Fruit fly (Drosophila melanogaster) whole organism, embryonic: Measurements from ENCODE around the gene Tim17a2.

Source experiments
- Antp ChIP-seq: fragments of 200-800 bp; sonication (Bioruptor generic); optimal IDR thresholded peaks from 3 replicates; lab custom pipeline; 2016; ENCODE audit warnings: missing biosample characterization, missing genetic modification characterization
- Awh ChIP-seq: fragments of 200-800 bp; sonication (Bioruptor generic); IDR thresholded peaks from 2 replicates; pipeline ENCODE4, ENCODE4 v1.3.6; 2022; ENCODE audit warnings: missing biosample characterization, missing genetic modification characterization
- CG1024 ChIP-seq: fragments of 200-800 bp; sonication (Bioruptor generic); IDR thresholded peaks from 2 replicates; pipeline ENCODE4 v1.3.6; 2022; ENCODE audit warnings: missing biosample characterization, missing genetic modification characterization
- CG10267 ChIP-seq: fragments of 200-800 bp; sonication (Bioruptor generic); optimal IDR thresholded peaks from 2 replicates; lab custom pipeline; 2018; ENCODE audit warnings: missing biosample characterization, mild to moderate bottlenecking, missing genetic modification characterization, moderate library complexity
- CG10431 ChIP-seq: fragments of 200-800 bp; sonication (Bioruptor generic); optimal IDR thresholded peaks from 3 replicates; lab custom pipeline; 2018; ENCODE audit warnings: missing biosample characterization, mild to moderate bottlenecking, missing genetic modification characterization
- CG10565 ChIP-seq: fragments of 200-800 bp; sonication (Bioruptor generic); optimal IDR thresholded peaks from 3 replicates; lab custom pipeline; 2016; ENCODE audit warnings: missing biosample characterization, mild to moderate bottlenecking, missing genetic modification characterization
- CG11247 ChIP-seq: fragments of 200-800 bp; sonication (Bioruptor generic); IDR thresholded peaks from 2 replicates; pipeline ENCODE4 v1.3.6; 2022; ENCODE audit warnings: missing biosample characterization, missing genetic modification characterization
- CG11398 ChIP-seq: fragments of 200-800 bp; sonication (Bioruptor generic); optimal IDR thresholded peaks from 2 replicates; lab custom pipeline; 2016; ENCODE audit warnings: missing biosample characterization, missing genetic modification characterization
- CG11723 ChIP-seq: fragments of 200-800 bp; sonication (Bioruptor generic); optimal IDR thresholded peaks from 2 replicates; lab custom pipeline; 2017; ENCODE audit warnings: missing biosample characterization, mild to moderate bottlenecking, missing genetic modification characterization
- CG13296 ChIP-seq: fragments of 200-800 bp; sonication (Bioruptor generic); optimal IDR thresholded peaks from 3 replicates; lab custom pipeline; 2018; ENCODE audit warnings: missing biosample characterization, mild to moderate bottlenecking, missing genetic modification characterization
- CG14014 ChIP-seq: fragments of 200-800 bp; sonication (Bioruptor generic); IDR thresholded peaks from 2 replicates; pipeline ENCODE4 v1.3.6; 2022; ENCODE audit warnings: missing biosample characterization, missing genetic modification characterization
- CG15479 ChIP-seq: fragments of 200-800 bp; sonication (Bioruptor generic); optimal IDR thresholded peaks from 3 replicates; lab custom pipeline; 2019; ENCODE audit warnings: missing biosample characterization, mild to moderate bottlenecking, missing genetic modification characterization, moderate library complexity
- CG17186 ChIP-seq: fragments of 200-800 bp; sonication (Bioruptor generic); optimal IDR thresholded peaks from 3 replicates; lab custom pipeline; 2017; ENCODE audit warnings: missing biosample characterization, missing genetic modification reagents, missing genetic modification characterization
- CG17328 ChIP-seq: fragments of 200-800 bp; sonication (Bioruptor generic); IDR thresholded peaks from 2 replicates; pipeline ENCODE4 v1.3.6; 2022; ENCODE audit warnings: missing biosample characterization, missing genetic modification characterization
- CG17359 ChIP-seq: fragments of 200-800 bp; sonication (Bioruptor generic); optimal IDR thresholded peaks from 3 replicates; lab custom pipeline; 2018; ENCODE audit warnings: missing biosample characterization, mild to moderate bottlenecking, missing genetic modification characterization, moderate library complexity
- CG17829 ChIP-seq: fragments of 200-800 bp; optimal IDR thresholded peaks from 2 replicates; lab custom pipeline; 2019; ENCODE audit warnings: missing biosample characterization, mild to moderate bottlenecking, missing genetic modification characterization, moderate library complexity
- CG1832 ChIP-seq: fragments of 200-800 bp; sonication (Bioruptor generic); optimal IDR thresholded peaks from 2 replicates; lab custom pipeline; 2017; ENCODE audit warnings: missing biosample characterization, mild to moderate bottlenecking, missing genetic modification characterization, inconsistent platforms
- CG31365 ChIP-seq: fragments of 200-800 bp; sonication (Bioruptor generic); optimal IDR thresholded peaks from 2 replicates; lab custom pipeline; 2018; ENCODE audit warnings: missing biosample characterization, mild to moderate bottlenecking, missing genetic modification characterization
- CG3995 ChIP-seq: fragments of 200-800 bp; sonication (Bioruptor generic); optimal IDR thresholded peaks from 3 replicates; lab custom pipeline; 2016; ENCODE audit warnings: missing biosample characterization, missing genetic modification characterization
- CG6175 ChIP-seq: fragments of 200-800 bp; sonication (Bioruptor generic); IDR thresholded peaks from 3 replicates; pipeline ENCODE4 v1.3.6; 2022; ENCODE audit warnings: missing biosample characterization, missing genetic modification characterization
- CG6765 ChIP-seq: fragments of 200-800 bp; sonication (Bioruptor generic); optimal IDR thresholded peaks from 3 replicates; lab custom pipeline; 2017; ENCODE audit warnings: missing biosample characterization, mild to moderate bottlenecking, missing genetic modification characterization
- CG7372 ChIP-seq: fragments of 200-800 bp; sonication (Bioruptor generic); IDR thresholded peaks from 2 replicates; pipeline ENCODE4 v1.3.6; 2022; ENCODE audit warnings: missing biosample characterization, missing genetic modification characterization
- CG7745 ChIP-seq: fragments of 200-800 bp; sonication (Bioruptor generic); optimal IDR thresholded peaks from 2 replicates; lab custom pipeline; 2018; ENCODE audit warnings: missing biosample characterization, mild to moderate bottlenecking, missing genetic modification characterization, moderate library complexity
- CG8765 ChIP-seq: fragments of 200-800 bp; sonication (Bioruptor generic); IDR thresholded peaks from 2 replicates; pipeline ENCODE4 v1.3.6; 2022; ENCODE audit warnings: missing biosample characterization, missing genetic modification characterization
- CG9437 ChIP-seq: fragments of 200-800 bp; sonication (Bioruptor generic); optimal IDR thresholded peaks from 2 replicates; lab custom pipeline; 2018; ENCODE audit warnings: missing biosample characterization, mild to moderate bottlenecking, missing genetic modification characterization
- CG9609 ChIP-seq: fragments of 200-800 bp; sonication (Bioruptor generic); optimal IDR thresholded peaks from 3 replicates; lab custom pipeline; 2016; ENCODE audit warnings: missing biosample characterization, missing genetic modification characterization
- Chrac-16 ChIP-seq: fragments of 200-800 bp; sonication (Bioruptor generic); optimal IDR thresholded peaks from 3 replicates; lab custom pipeline; 2016; ENCODE audit warnings: missing biosample characterization, missing genetic modification characterization
- Dbx ChIP-seq: fragments of 200-800 bp; sonication (Bioruptor generic); IDR thresholded peaks from 3 replicates; pipeline ENCODE4 v1.3.6; 2022; ENCODE audit warnings: missing biosample characterization, missing genetic modification characterization
- E2f1 ChIP-seq: fragments of 200-800 bp; sonication (Bioruptor generic); IDR thresholded peaks from 2 replicates; pipeline ENCODE4 v1.3.6; 2022; ENCODE audit warnings: missing biosample characterization, missing genetic modification characterization
- GATAe ChIP-seq: fragments of 200-800 bp; sonication (Bioruptor generic); conservative IDR thresholded peaks from 2 replicates; pipeline ENCODE4 v1.3.6; 2022; ENCODE audit warnings: missing biosample characterization, missing genetic modification characterization
- HmgZ ChIP-seq: fragments of 200-800 bp; sonication (Bioruptor generic); optimal IDR thresholded peaks from 2 replicates; lab custom pipeline; 2018; ENCODE audit warnings: missing biosample characterization, mild to moderate bottlenecking, missing genetic modification characterization
- MBD-R2 ChIP-seq: fragments of 200-800 bp; sonication (Bioruptor generic); IDR thresholded peaks from 2 replicates; pipeline ENCODE4 v1.3.6; 2022; ENCODE audit warnings: missing biosample characterization, missing genetic modification characterization
- Opbp ChIP-seq: fragments of 200-800 bp; sonication (Bioruptor generic); IDR thresholded peaks from 3 replicates; pipeline ENCODE4 v1.3.6; 2022; ENCODE audit warnings: missing biosample characterization, missing genetic modification characterization; ENCODE audit not compliant: partially characterized antibody
- Optix ChIP-seq: fragments of 200-800 bp; sonication (Bioruptor generic); IDR thresholded peaks from 3 replicates; pipeline ENCODE4 v1.3.6; 2022; ENCODE audit warnings: missing biosample characterization, missing genetic modification characterization
- Side ChIP-seq: fragments of 200-800 bp; sonication (Bioruptor generic); optimal IDR thresholded peaks from 2 replicates; lab custom pipeline; 2016; ENCODE audit warnings: missing biosample characterization, missing genetic modification characterization
- Six4 ChIP-seq: fragments of 200-800 bp; sonication (Bioruptor generic); optimal IDR thresholded peaks from 2 replicates; lab custom pipeline; 2016; ENCODE audit warnings: missing biosample characterization, missing genetic modification characterization
- Vsx1 ChIP-seq: fragments of 200-800 bp; sonication (Bioruptor generic); optimal IDR thresholded peaks from 2 replicates; lab custom pipeline; 2017; ENCODE audit warnings: missing biosample characterization, mild to moderate bottlenecking, missing genetic modification characterization, missing genetic modification reagents
- Xrp1 ChIP-seq: fragments of 200-800 bp; sonication (Bioruptor generic); IDR thresholded peaks from 2 replicates; pipeline ENCODE4 v1.3.6; 2022; ENCODE audit warnings: missing biosample characterization, missing genetic modification characterization
- danr ChIP-seq: fragments of 200-800 bp; sonication (Bioruptor generic); IDR thresholded peaks from 2 replicates; pipeline ENCODE4 v1.3.6; 2022; ENCODE audit warnings: missing biosample characterization, missing genetic modification characterization
- dysf ChIP-seq: fragments of 200-800 bp; sonication (Bioruptor generic); IDR thresholded peaks from 3 replicates; pipeline ENCODE4 v1.3.6; 2022; ENCODE audit warnings: missing biosample characterization, missing genetic modification characterization
- exex ChIP-seq: fragments of 200-800 bp; sonication (Bioruptor generic); optimal IDR thresholded peaks from 4 replicates; lab custom pipeline; 2018; ENCODE audit warnings: missing biosample characterization, mild to moderate bottlenecking, missing genetic modification characterization, moderate library complexity
- ind ChIP-seq: fragments of 200-800 bp; sonication (Bioruptor generic); optimal IDR thresholded peaks from 3 replicates; lab custom pipeline; 2016; ENCODE audit warnings: missing biosample characterization, missing genetic modification characterization
- kay ChIP-seq: fragments of 200-800 bp; sonication (Bioruptor generic); optimal IDR thresholded peaks from 2 replicates; lab custom pipeline; 2016; ENCODE audit warnings: missing biosample characterization, missing genetic modification characterization
- klu ChIP-seq: fragments of 200-800 bp; sonication (Bioruptor generic); IDR thresholded peaks from 2 replicates; pipeline ENCODE4 v1.3.6; 2022; ENCODE audit warnings: missing biosample characterization, missing genetic modification characterization
- nom ChIP-seq: fragments of 200-800 bp; sonication (Bioruptor generic); optimal IDR thresholded peaks from 2 replicates; lab custom pipeline; 2017; ENCODE audit warnings: missing biosample characterization, missing genetic modification characterization, mild to moderate bottlenecking, moderate library complexity, missing genetic modification reagents
- rib ChIP-seq: fragments of 200-800 bp; sonication (Bioruptor generic); IDR thresholded peaks from 2 replicates; pipeline ENCODE4 v1.3.6; 2022; ENCODE audit warnings: missing biosample characterization, missing genetic modification characterization
- row ChIP-seq: fragments of 200-800 bp; sonication (Bioruptor generic); IDR thresholded peaks from 3 replicates; pipeline ENCODE4 v1.3.6; 2022; ENCODE audit warnings: missing biosample characterization, missing genetic modification characterization
- scrt ChIP-seq: fragments of 200-800 bp; sonication (Bioruptor generic); optimal IDR thresholded peaks from 2 replicates; lab custom pipeline; 2018; ENCODE audit warnings: missing biosample characterization, mild to moderate bottlenecking, missing genetic modification characterization, moderate library complexity
- sob ChIP-seq: fragments of 200-800 bp; sonication (Bioruptor generic); IDR thresholded peaks from 2 replicates; pipeline ENCODE4 v1.3.6; 2022; ENCODE audit warnings: missing biosample characterization, missing genetic modification characterization
- stc ChIP-seq: fragments of 200-800 bp; sonication (Bioruptor generic); IDR thresholded peaks from 2 replicates; pipeline ENCODE4 v1.3.6; 2022; ENCODE audit warnings: missing biosample characterization, missing genetic modification characterization
- tin ChIP-seq: fragments of 200-800 bp; sonication (Bioruptor generic); optimal IDR thresholded peaks from 3 replicates; lab custom pipeline; 2016; ENCODE audit warnings: missing biosample characterization, missing genetic modification characterization
- vnd ChIP-seq: fragments of 200-800 bp; sonication (Bioruptor generic); IDR thresholded peaks from 3 replicates; pipeline ENCODE4 v1.3.6; 2022; ENCODE audit warnings: missing biosample characterization, missing genetic modification characterization; ENCODE audit not compliant: partially characterized antibody

The Tim17a2 gene

dm6 chr3R:5270806-5271205 is 8.3 kb upstream of the Tim17a2 start (continued):
- TF ChIP-seq CG10431 (GFP tag; lab: Kevin White, UChicago) (no peak), CG8765 (GFP tag; lab: Robert Waterston, UW) (no peak), CG10565 (GFP tag; lab: Kevin White, UChicago) (no peak), vnd (GFP tag; lab: Robert Waterston, UW) (no peak), rib (no peak), Optix (no peak), ind (peak; percentile 19), row (GFP tag; lab: Robert Waterston, UW) (peak; percentile 47; the same call in 2 of the 3 replicates), GATAe (no peak), dysf (0 out of 3 replicates have a peak, but pooled peaks have one; percentile 49), CG6175 (no peak), CG7372 (GFP tag; lab: Robert Waterston, UW) (no peak), klu (GFP tag; lab: Robert Waterston, UW) (no peak), CG7745 (no peak), CG1024 (GFP tag; lab: Robert Waterston, UW) (no peak; the same call in 1 of the 2 replicates), CG3995 (GFP tag; lab: Kevin White, UChicago) (no peak), kay (no peak), Awh (GFP tag; lab: Robert Waterston, UW) (no peak), MBD-R2 (GFP tag; lab: Robert Waterston, UW) (0 out of 2 replicates have a peak, but pooled peaks have one; percentile 36), danr (GFP tag; lab: Robert Waterston, UW) (no peak), CG17186 (no peak), Chrac-16 (no peak), CG11398 (GFP tag; lab: Kevin White, UChicago) (no peak), CG15479 (GFP tag; lab: Kevin White, UChicago) (no peak), CG17328 (GFP tag; lab: Robert Waterston, UW) (no peak; the same call in 1 of the 2 replicates), Side (GFP tag; lab: Kevin White, UChicago) (peak; percentile 17), CG17359 (tag; lab: Kevin White, UChicago) (no peak), CG14014 (GFP tag; lab: Robert Waterston, UW) (no peak), Six4 (GFP tag; lab: Kevin White, UChicago) (no peak), CG9609 (no peak), tin (GFP tag; lab: Kevin White, UChicago) (peak; percentile 13), CG11723 (GFP tag; lab: Kevin White, UChicago) (no peak), HmgZ (peak; percentile 24), sob (GFP tag; lab: Robert Waterston, UW) (0 out of 2 replicates have a peak, but pooled peaks have one; percentile 19), scrt (no peak), Antp (no peak), CG9437 (GFP tag; lab: Kevin White, UChicago) (no peak), CG13296 (GFP tag; lab: Kevin White, UChicago) (peak; percentile 6), nom (peak; percentile 29), CG1832 (GFP tag; lab: Kevin White, UChicago) (no peak), CG10267 (tag; lab: Kevin White, UChicago) (peak; percentile 76), Xrp1 (GFP tag; lab: Robert Waterston, UW) (peak; percentile 60), E2f1 (GFP tag; lab: Robert Waterston, UW) (no peak), Opbp (GFP tag; lab: Robert Waterston, UW) (no peak), exex (no peak), stc (GFP tag; lab: Robert Waterston, UW) (0 out of 2 replicates have a peak, but pooled peaks have one; percentile 19), CG17829 (tag; lab: Kevin White, UChicago) (peak; percentile 10), Vsx1 (GFP tag; lab: Kevin White, UChicago) (no peak), CG31365 (tag; lab: Kevin White, UChicago) (no peak), CG11247 (GFP tag; lab: Robert Waterston, UW) (no peak), CG6765 (GFP tag; lab: Kevin White, UChicago) (no peak), Dbx (GFP tag; lab: Robert Waterston, UW) (no peak)
